Worm (Caenorhabditis elegans) whole organism, late embryonic: ENCODE results near the gene C07G3.8.

ENCODE experiments used
- ama-1 ChIP-seq: fragments of 150-350 bp; optimal IDR thresholded peaks from 2 replicates; lab custom pipeline; 2014
- nfya-1 ChIP-seq: sonication (generic microtip); optimal IDR thresholded peaks from 2 replicates; lab custom pipeline; 2017; ENCODE audit warnings: missing genetic modification characterization, mild to moderate bottlenecking, missing compliant biosample characterization, antibody characterized with exemption, moderate library complexity
- pag-3 ChIP-seq: sonication (generic microtip); optimal IDR thresholded peaks from 2 replicates; lab custom pipeline; 2016; ENCODE audit warnings: missing compliant biosample characterization, missing genetic modification characterization, borderline replicate concordance
- unc-55 ChIP-seq: sonication (generic microtip); optimal IDR thresholded peaks from 2 replicates; lab custom pipeline; 2017; ENCODE audit warnings: missing biosample characterization, missing genetic modification reagents, missing genetic modification characterization

DNA sequence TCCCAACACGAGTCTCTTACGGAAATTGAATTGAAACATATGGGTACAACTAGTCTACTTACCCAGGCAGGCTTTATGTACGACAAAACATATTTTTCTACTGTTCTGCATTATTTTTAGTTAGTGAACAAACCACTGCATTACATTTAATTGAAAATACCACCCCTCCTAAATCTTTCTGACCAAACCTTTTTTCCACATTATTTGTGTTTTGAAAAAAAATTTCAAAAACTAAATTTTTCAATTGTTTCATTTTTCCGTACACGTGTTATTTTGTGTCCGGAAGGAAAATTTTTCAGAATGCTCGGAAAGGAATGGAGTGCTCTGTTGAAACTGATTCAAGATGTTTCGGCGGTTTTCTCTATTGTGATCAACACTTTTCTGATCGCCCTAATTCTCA is 10.4 kb upstream of the C07G3.8 start, which contains the start of gene str-226:
- TF ChIP-seq nfya-1 (tag; lab: Kevin White, UChicago) (no peak), unc-55 (GFP tag; lab: Kevin White, UChicago) (no peak), ama-1 (lab: Kevin White, UChicago) (no peak), pag-3 (tag; lab: Kevin White, UChicago) (no peak)
